Fruit fly (Drosophila melanogaster) whole organism, embryonic: ENCODE measurements around the gene CG33773.

Experiments used
- Ada2b ChIP-seq: fragments of 200-800 bp; sonication (Bioruptor generic); IDR thresholded peaks from 2 replicates; pipeline ENCODE4 v1.3.6; 2022; ENCODE audit warnings: missing biosample characterization, missing genetic modification characterization
- CG10209 ChIP-seq: fragments of 200-800 bp; sonication (Bioruptor generic); optimal IDR thresholded peaks from 3 replicates; lab custom pipeline; 2017; ENCODE audit warnings: missing biosample characterization, mild to moderate bottlenecking, missing genetic modification characterization, missing genetic modification reagents
- CG13123 ChIP-seq: fragments of 200-800 bp; sonication (Bioruptor generic); optimal IDR thresholded peaks from 2 replicates; lab custom pipeline; 2016; ENCODE audit warnings: missing biosample characterization, missing genetic modification characterization
- CG14441 ChIP-seq: fragments of 200-800 bp; sonication (Bioruptor generic); IDR thresholded peaks from 2 replicates; pipeline ENCODE4 v1.3.6; 2022; ENCODE audit warnings: missing biosample characterization, missing genetic modification characterization
- CG14710 ChIP-seq: fragments of 200-800 bp; sonication (Bioruptor generic); optimal IDR thresholded peaks from 3 replicates; lab custom pipeline; 2019; ENCODE audit warnings: missing biosample characterization, mild to moderate bottlenecking, missing genetic modification characterization, moderate library complexity
- CG15479 ChIP-seq: fragments of 200-800 bp; sonication (Bioruptor generic); optimal IDR thresholded peaks from 3 replicates; lab custom pipeline; 2019; ENCODE audit warnings: missing biosample characterization, mild to moderate bottlenecking, missing genetic modification characterization, moderate library complexity
- CG15514 ChIP-seq: fragments of 200-800 bp; sonication (Bioruptor generic); optimal IDR thresholded peaks from 3 replicates; lab custom pipeline; 2017; ENCODE audit warnings: missing biosample characterization, missing genetic modification characterization, mild to moderate bottlenecking, moderate library complexity, missing genetic modification reagents
- CG15601 ChIP-seq: fragments of 200-800 bp; sonication (Bioruptor generic); optimal IDR thresholded peaks from 3 replicates; lab custom pipeline; 2019; ENCODE audit warnings: missing biosample characterization, mild to moderate bottlenecking, missing genetic modification characterization, moderate library complexity
- CG1647 ChIP-seq: fragments of 200-800 bp; sonication (Bioruptor generic); optimal IDR thresholded peaks from 3 replicates; lab custom pipeline; 2016; ENCODE audit warnings: missing biosample characterization, missing genetic modification characterization
- CG17359 ChIP-seq: fragments of 200-800 bp; sonication (Bioruptor generic); optimal IDR thresholded peaks from 3 replicates; lab custom pipeline; 2018; ENCODE audit warnings: missing biosample characterization, mild to moderate bottlenecking, missing genetic modification characterization, moderate library complexity
- CG1792 ChIP-seq: fragments of 200-800 bp; sonication (Bioruptor generic); optimal IDR thresholded peaks from 2 replicates; lab custom pipeline; 2016; ENCODE audit warnings: missing biosample characterization, missing genetic modification characterization
- CG18476 ChIP-seq: fragments of 200-800 bp; sonication (Bioruptor generic); optimal IDR thresholded peaks from 2 replicates; lab custom pipeline; 2016; ENCODE audit warnings: missing biosample characterization, mild to moderate bottlenecking, missing genetic modification characterization
- CG31365 ChIP-seq: fragments of 200-800 bp; sonication (Bioruptor generic); optimal IDR thresholded peaks from 2 replicates; lab custom pipeline; 2018; ENCODE audit warnings: missing biosample characterization, mild to moderate bottlenecking, missing genetic modification characterization
- CG33213 ChIP-seq: fragments of 200-800 bp; sonication (Bioruptor generic); optimal IDR thresholded peaks from 3 replicates; lab custom pipeline; 2016; ENCODE audit warnings: missing biosample characterization, missing genetic modification characterization
- CG4328 ChIP-seq: fragments of 200-800 bp; sonication (Bioruptor generic); optimal IDR thresholded peaks from 3 replicates; lab custom pipeline; 2017; ENCODE audit warnings: missing biosample characterization, missing genetic modification reagents, missing genetic modification characterization
- CG7357 ChIP-seq: fragments of 200-800 bp; sonication (Bioruptor generic); IDR thresholded peaks from 3 replicates; pipeline ENCODE4 v1.3.6; 2022; ENCODE audit warnings: missing biosample characterization, missing genetic modification characterization
- CG7372 ChIP-seq: fragments of 200-800 bp; sonication (Bioruptor generic); IDR thresholded peaks from 2 replicates; pipeline ENCODE4 v1.3.6; 2022; ENCODE audit warnings: missing biosample characterization, missing genetic modification characterization
- CG7745 ChIP-seq: fragments of 200-800 bp; sonication (Bioruptor generic); optimal IDR thresholded peaks from 2 replicates; lab custom pipeline; 2018; ENCODE audit warnings: missing biosample characterization, mild to moderate bottlenecking, missing genetic modification characterization, moderate library complexity
- CG7839 ChIP-seq: fragments of 200-800 bp; sonication (Bioruptor generic); optimal IDR thresholded peaks from 3 replicates; lab custom pipeline; 2018; ENCODE audit warnings: missing biosample characterization, mild to moderate bottlenecking, missing genetic modification characterization, moderate library complexity
- CG9932 ChIP-seq: fragments of 200-800 bp; sonication (Bioruptor generic); IDR thresholded peaks from 2 replicates; pipeline ENCODE4 v1.3.6; 2022; ENCODE audit warnings: missing biosample characterization, missing genetic modification characterization
- Camta ChIP-seq: fragments of 200-800 bp; sonication (Bioruptor generic); optimal IDR thresholded peaks from 2 replicates; lab custom pipeline; 2016; ENCODE audit warnings: missing biosample characterization, missing genetic modification characterization
- D19B ChIP-seq: fragments of 200-800 bp; sonication (Bioruptor generic); optimal IDR thresholded peaks from 2 replicates; lab custom pipeline; 2017; ENCODE audit warnings: missing biosample characterization, mild to moderate bottlenecking, missing genetic modification characterization
- Dek ChIP-seq: fragments of 200-800 bp; sonication (Bioruptor generic); optimal IDR thresholded peaks from 3 replicates; lab custom pipeline; 2019; ENCODE audit warnings: missing biosample characterization, mild to moderate bottlenecking, missing genetic modification characterization, moderate library complexity
- Doc3 ChIP-seq: fragments of 200-800 bp; sonication (Bioruptor generic); IDR thresholded peaks from 3 replicates; pipeline ENCODE4 v1.3.6; 2022; ENCODE audit warnings: missing biosample characterization, missing genetic modification characterization; ENCODE audit not compliant: partially characterized antibody
- Ets65A ChIP-seq: fragments of 200-800 bp; sonication (Bioruptor generic); peaks from one replicate; lab custom pipeline; 2016; ENCODE audit warnings: missing biosample characterization, missing genetic modification characterization
- HLH3B ChIP-seq: fragments of 200-800 bp; sonication (Bioruptor generic); IDR thresholded peaks from 2 replicates; pipeline ENCODE4 v1.3.6; 2022; ENCODE audit warnings: missing biosample characterization, missing genetic modification characterization
- Hr51 ChIP-seq, 2 experiments: fragments of 200-800 bp; sonication (Bioruptor generic); optimal IDR thresholded peaks; 2 replicates in 1 of 2; 3 replicates in 1 of 2; lab custom pipeline; 2016 to 2018; ENCODE audit warnings: missing biosample characterization in 2 of 2, missing genetic modification characterization in 2 of 2, mild to moderate bottlenecking in 1 of 2, moderate library complexity in 1 of 2
- Optix ChIP-seq: fragments of 200-800 bp; sonication (Bioruptor generic); IDR thresholded peaks from 3 replicates; pipeline ENCODE4 v1.3.6; 2022; ENCODE audit warnings: missing biosample characterization, missing genetic modification characterization
- Side ChIP-seq: fragments of 200-800 bp; sonication (Bioruptor generic); optimal IDR thresholded peaks from 2 replicates; lab custom pipeline; 2016; ENCODE audit warnings: missing biosample characterization, missing genetic modification characterization
- Sox100B ChIP-seq: fragments of 200-800 bp; sonication (Bioruptor generic); optimal IDR thresholded peaks from 3 replicates; lab custom pipeline; 2018; ENCODE audit warnings: missing biosample characterization, mild to moderate bottlenecking, missing genetic modification characterization
- Sox102F ChIP-seq: fragments of 200-800 bp; sonication (Bioruptor generic); optimal IDR thresholded peaks from 2 replicates; lab custom pipeline; 2018; ENCODE audit warnings: missing biosample characterization, mild to moderate bottlenecking, missing genetic modification characterization, moderate library complexity
- dysf ChIP-seq: fragments of 200-800 bp; sonication (Bioruptor generic); IDR thresholded peaks from 3 replicates; pipeline ENCODE4 v1.3.6; 2022; ENCODE audit warnings: missing biosample characterization, missing genetic modification characterization
- emc ChIP-seq: fragments of 200-800 bp; sonication (Bioruptor generic); optimal IDR thresholded peaks from 2 replicates; lab custom pipeline; 2016; ENCODE audit warnings: missing biosample characterization, missing genetic modification characterization
- eve ChIP-seq, 2 experiments: fragments of >200 bp; optimal IDR thresholded peaks; 2 replicates each; lab custom pipeline; 2017; ENCODE audit warnings: missing biosample characterization in 2 of 2, missing genetic modification characterization in 2 of 2
- fd96Cb ChIP-seq: fragments of 200-800 bp; sonication (Bioruptor generic); optimal IDR thresholded peaks from 2 replicates; lab custom pipeline; 2018; ENCODE audit warnings: missing biosample characterization, mild to moderate bottlenecking, missing genetic modification characterization, moderate library complexity
- grau ChIP-seq: fragments of 200-800 bp; optimal IDR thresholded peaks from 3 replicates; lab custom pipeline; 2019; ENCODE audit warnings: missing biosample characterization, mild to moderate bottlenecking, missing genetic modification characterization, moderate library complexity
- hbn ChIP-seq: fragments of 200-800 bp; sonication (Bioruptor generic); IDR thresholded peaks from 2 replicates; pipeline ENCODE4 v1.3.6; 2022; ENCODE audit warnings: missing biosample characterization, missing genetic modification characterization; ENCODE audit not compliant: partially characterized antibody
- ind ChIP-seq: fragments of 200-800 bp; sonication (Bioruptor generic); optimal IDR thresholded peaks from 3 replicates; lab custom pipeline; 2016; ENCODE audit warnings: missing biosample characterization, missing genetic modification characterization
- klu ChIP-seq: fragments of 200-800 bp; sonication (Bioruptor generic); IDR thresholded peaks from 2 replicates; pipeline ENCODE4 v1.3.6; 2022; ENCODE audit warnings: missing biosample characterization, missing genetic modification characterization
- lab ChIP-seq: fragments of 200-800 bp; sonication (Bioruptor generic); optimal IDR thresholded peaks from 3 replicates; lab custom pipeline; 2017; ENCODE audit warnings: missing biosample characterization, missing genetic modification characterization, mild to moderate bottlenecking, moderate library complexity, missing genetic modification reagents
- lbe ChIP-seq: fragments of 200-800 bp; sonication (Bioruptor generic); optimal IDR thresholded peaks from 2 replicates; lab custom pipeline; 2016; ENCODE audit warnings: missing biosample characterization, mild to moderate bottlenecking, missing genetic modification characterization
- lmd ChIP-seq: fragments of 200-800 bp; sonication (Bioruptor generic); IDR thresholded peaks from 2 replicates; pipeline ENCODE4 v1.3.6; 2022; ENCODE audit warnings: missing biosample characterization, missing genetic modification characterization
- onecut ChIP-seq: fragments of 200-800 bp; sonication (Bioruptor generic); IDR thresholded peaks from 2 replicates; pipeline ENCODE4 v1.3.6; 2022; ENCODE audit warnings: missing biosample characterization, missing genetic modification characterization
- pan ChIP-seq, 4 experiments: fragments of >200 bp in 3 of 4; fragments of 200-800 bp in 1 of 4; sonication (Bioruptor generic) in 1 of 4; optimal IDR thresholded peaks in 3 of 4; IDR thresholded peaks in 1 of 4; 2 replicates each; pipeline versions ENCODE4 v1.3.6 to Lab custom; 2017 to 2022; ENCODE audit warnings: missing biosample characterization in 2 of 4, missing genetic modification characterization in 2 of 4, mixed read lengths in 1 of 4
- ranshi ChIP-seq: fragments of 200-800 bp; sonication (Bioruptor generic); IDR thresholded peaks from 2 replicates; pipeline ENCODE4 v1.3.6; 2022; ENCODE audit warnings: missing biosample characterization, missing genetic modification characterization
- row ChIP-seq: fragments of 200-800 bp; sonication (Bioruptor generic); IDR thresholded peaks from 3 replicates; pipeline ENCODE4 v1.3.6; 2022; ENCODE audit warnings: missing biosample characterization, missing genetic modification characterization
- sim ChIP-seq: fragments of 200-800 bp; sonication (Bioruptor generic); IDR thresholded peaks from 2 replicates; pipeline ENCODE4 v1.3.6; 2022; ENCODE audit warnings: missing biosample characterization, missing genetic modification characterization
- slbo ChIP-seq: fragments of 200-800 bp; sonication (Bioruptor generic); IDR thresholded peaks from 2 replicates; pipeline ENCODE4 v1.3.6; 2022; ENCODE audit warnings: missing biosample characterization, missing genetic modification characterization
- trh ChIP-seq: fragments of 200-800 bp; sonication (Bioruptor generic); optimal IDR thresholded peaks from 2 replicates; lab custom pipeline; 2016; ENCODE audit warnings: missing biosample characterization, missing genetic modification characterization
- ttk ChIP-seq: fragments of 200-800 bp; sonication (Bioruptor generic); IDR thresholded peaks from 2 replicates; pipeline ENCODE4 v2.1.2; 2022; ENCODE audit warnings: missing biosample characterization, missing genetic modification characterization

Gene CG33773

DNA sequence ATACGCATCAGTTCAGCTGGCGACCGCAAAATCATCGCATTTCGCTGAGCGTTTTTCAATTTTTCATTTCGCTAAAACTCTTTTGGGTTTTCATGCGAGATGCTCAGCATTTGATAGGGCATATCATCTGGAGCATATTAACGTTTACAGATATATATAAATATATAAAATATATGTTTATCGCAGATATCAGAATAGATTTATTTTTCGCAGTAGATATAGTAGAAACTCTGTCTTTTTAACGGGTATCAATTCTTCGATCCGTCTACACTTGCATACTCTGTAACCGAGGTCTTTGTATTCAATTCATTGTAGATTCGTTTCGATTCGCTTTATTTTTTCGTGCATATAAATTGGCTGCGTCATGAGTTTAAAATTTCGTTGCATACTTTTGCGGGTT is 15.5 kb upstream of the CG33773 start (continued):
- TF ChIP-seq pan (optimal IDR thresholded peaks at IDR 0.05; lab: Kevin White, UChicago): no peak
- TF ChIP-seq pan (GFP tag; optimal IDR thresholded peaks at IDR 0.05 in 1 of 2, IDR thresholded peaks at IDR 0.05 in 1 of 2): peak in 1 of 2 experiments; percentile 50
- TF ChIP-seq Hr51 (GFP tag; optimal IDR thresholded peaks at IDR 0.05; lab: Kevin White, UChicago): peak in 1 of 2 experiments; percentile 29
- no peak for TF ChIP-seq CG7372 (GFP tag; lab: Robert Waterston, UW)
- peak; percentile 23; the same call in 1 of the 2 replicates for TF ChIP-seq lmd (GFP tag; lab: Robert Waterston, UW)
- peak; percentile 9 for TF ChIP-seq Sox100B (GFP tag; lab: Kevin White, UChicago)
- no peak for TF ChIP-seq lbe (GFP tag; lab: Kevin White, UChicago)
- peak; percentile 33; the same call in 1 of the 2 replicates for TF ChIP-seq HLH3B (GFP tag; lab: Robert Waterston, UW)
- TF ChIP-seq CG7745 (tag; lab: Kevin White, UChicago): no peak
- no peak for TF ChIP-seq sim (GFP tag; lab: Robert Waterston, UW)
- TF ChIP-seq CG14710: no peak
- no peak for TF ChIP-seq CG15514 (GFP tag; lab: Kevin White, UChicago)
- peak; percentile 69; the same call in 2 of the 3 replicates for TF ChIP-seq row (GFP tag; lab: Robert Waterston, UW)
- TF ChIP-seq ind (GFP tag; lab: Kevin White, UChicago): peak; percentile 6
- TF ChIP-seq lab (GFP tag; lab: Kevin White, UChicago): peak; percentile 61
- 0 out of 2 replicates have a peak, but pooled peaks have one; percentile 13 for TF ChIP-seq ttk (GFP tag; lab: Robert Waterston, UW)
- no peak; the same call in 1 of the 2 replicates for TF ChIP-seq klu
- TF ChIP-seq emc: no peak
- TF ChIP-seq trh: no peak
- no peak for TF ChIP-seq CG4328
- TF ChIP-seq CG17359 (tag; lab: Kevin White, UChicago): peak; percentile 39
- TF ChIP-seq CG10209: peak; percentile 4
- peak; percentile 77 for TF ChIP-seq D19B
- no peak for TF ChIP-seq ranshi (GFP tag; lab: Robert Waterston, UW)
- no peak for TF ChIP-seq CG18476 (GFP tag; lab: Kevin White, UChicago)
- no peak for TF ChIP-seq CG15601
- TF ChIP-seq Ets65A (GFP tag; lab: Kevin White, UChicago): peak; percentile 63
- TF ChIP-seq CG13123 (GFP tag; lab: Kevin White, UChicago): no peak
- no peak for TF ChIP-seq CG7357 (GFP tag; lab: Robert Waterston, UW)
- TF ChIP-seq slbo (GFP tag; lab: Robert Waterston, UW): peak; percentile 69
- TF ChIP-seq fd96Cb (tag; lab: Kevin White, UChicago): peak; percentile 2
- TF ChIP-seq Optix (GFP tag; lab: Robert Waterston, UW): no peak
- no peak for TF ChIP-seq CG31365 (tag; lab: Kevin White, UChicago)
- peak; percentile 52; the same call in 1 of the 2 replicates for TF ChIP-seq CG14441 (GFP tag; lab: Robert Waterston, UW)
- TF ChIP-seq Side (GFP tag; lab: Kevin White, UChicago): no peak
- no peak for TF ChIP-seq CG33213 (GFP tag; lab: Kevin White, UChicago)
- TF ChIP-seq Doc3 (GFP tag; lab: Robert Waterston, UW): no peak
- peak; percentile 32; the same call in 1 of the 2 replicates for TF ChIP-seq Ada2b (GFP tag; lab: Robert Waterston, UW)
- TF ChIP-seq grau (tag; lab: Kevin White, UChicago): peak; percentile 13
- no peak for TF ChIP-seq Camta (GFP tag; lab: Kevin White, UChicago)
- TF ChIP-seq eve (GFP tag; optimal IDR thresholded peaks at IDR 0.05; lab: Kevin White, UChicago): no peak
- TF ChIP-seq hbn: no peak
- TF ChIP-seq CG7839 (tag; lab: Kevin White, UChicago): peak; percentile 46
- TF ChIP-seq CG15479 (GFP tag; lab: Kevin White, UChicago): no peak
- no peak for TF ChIP-seq CG1792
- no peak for TF ChIP-seq onecut (GFP tag; lab: Robert Waterston, UW)
- no peak for TF ChIP-seq Dek (tag; lab: Kevin White, UChicago)
- peak; percentile 48; the same call in 2 of the 3 replicates for TF ChIP-seq dysf (GFP tag; lab: Robert Waterston, UW)
- peak; percentile 50 for TF ChIP-seq Sox102F (GFP tag; lab: Kevin White, UChicago)
- TF ChIP-seq CG1647 (GFP tag; lab: Kevin White, UChicago): no peak
- no peak for TF ChIP-seq CG9932 (GFP tag; lab: Robert Waterston, UW)
